Worm (Caenorhabditis elegans) whole organism, young adult: Measurements from ENCODE around the gene ZK488.6.
A peak's percentile ranks its signal among the peaks of the same experiment; 100 is the strongest.

Experiments used
- B0336.3 ChIP-seq: fragments of 200-800 bp; sonication (Bioruptor generic); IDR thresholded peaks from 2 replicates; pipeline ENCODE4 v1.3.6; 2022; ENCODE audit warnings: missing genetic modification characterization, missing compliant biosample characterization
- C17E4.6 ChIP-seq: fragments of 200-800 bp; sonication (Bioruptor generic); IDR thresholded peaks from 2 replicates; pipeline ENCODE4 v1.3.6; 2022; ENCODE audit warnings: missing genetic modification reagents, missing genetic modification characterization, missing compliant biosample characterization
- F23B12.7 ChIP-seq: sonication (generic microtip); optimal IDR thresholded peaks from 2 replicates; lab custom pipeline; 2017; ENCODE audit warnings: missing genetic modification characterization, mild to moderate bottlenecking, missing compliant biosample characterization, antibody characterized with exemption, moderate library complexity; ENCODE audit not compliant: insufficient read depth
- F55B11.4 ChIP-seq: sonication (generic microtip); optimal IDR thresholded peaks from 2 replicates; lab custom pipeline; 2016; ENCODE audit warnings: missing compliant biosample characterization, missing genetic modification characterization, borderline replicate concordance; ENCODE audit not compliant: insufficient read depth
- F57A8.1 ChIP-seq: fragments of 200-800 bp; sonication (Bioruptor generic); optimal IDR thresholded peaks from 2 replicates; lab custom pipeline; 2018; ENCODE audit warnings: mild to moderate bottlenecking, missing genetic modification characterization, moderate library complexity, missing compliant biosample characterization
- F57C9.4 ChIP-seq: sonication (generic microtip); optimal IDR thresholded peaks from 2 replicates; lab custom pipeline; 2017; ENCODE audit warnings: mild to moderate bottlenecking, missing genetic modification characterization, missing compliant biosample characterization
- Y79H2A.3 ChIP-seq: fragments of 200-800 bp; sonication (Bioruptor generic); conservative IDR thresholded peaks from 2 replicates; pipeline ENCODE4 v1.3.6; 2022; ENCODE audit warnings: missing genetic modification reagents, missing genetic modification characterization, missing compliant biosample characterization
- aptf-3 ChIP-seq: fragments of 200-800 bp; sonication (Bioruptor generic); IDR thresholded peaks from 2 replicates; pipeline ENCODE4 v1.3.6; 2022; ENCODE audit warnings: missing genetic modification characterization, missing compliant biosample characterization
- attf-5 ChIP-seq: fragments of 200-800 bp; sonication (Bioruptor generic); optimal IDR thresholded peaks from 2 replicates; lab custom pipeline; 2018; ENCODE audit warnings: mild to moderate bottlenecking, missing genetic modification characterization, missing compliant biosample characterization
- bed-2 ChIP-seq: fragments of 200-800 bp; sonication (Bioruptor generic); IDR thresholded peaks from 2 replicates; pipeline ENCODE4 v1.3.6; 2022; ENCODE audit warnings: missing genetic modification reagents, missing genetic modification characterization, missing compliant biosample characterization
- cebp-1 ChIP-seq, 2 experiments: fragments of 200-800 bp in 1 of 2; sonication (Bioruptor generic) in 1 of 2; sonication (generic microtip) in 1 of 2; IDR thresholded peaks in 1 of 2; optimal IDR thresholded peaks in 1 of 2; 2 replicates each; pipeline versions ENCODE4 v1.3.6 to Lab custom; 2017 to 2022; ENCODE audit warnings: missing compliant biosample characterization in 2 of 2, missing genetic modification characterization in 2 of 2, mild to moderate bottlenecking in 1 of 2, missing genetic modification reagents in 1 of 2, moderate library complexity in 1 of 2
- ceh-27 ChIP-seq: fragments of 200-800 bp; sonication (Bioruptor generic); optimal IDR thresholded peaks from 2 replicates; lab custom pipeline; 2018; ENCODE audit warnings: mild to moderate bottlenecking, missing genetic modification characterization, moderate library complexity, missing compliant biosample characterization
- dox-1 ChIP-seq: fragments of 200-800 bp; sonication (Bioruptor generic); IDR thresholded peaks from 2 replicates; pipeline ENCODE4 v1.3.6; 2022; ENCODE audit warnings: missing genetic modification reagents, missing genetic modification characterization, missing compliant biosample characterization
- egrh-3 ChIP-seq: fragments of 200-800 bp; sonication (Bioruptor generic); IDR thresholded peaks from 2 replicates; pipeline ENCODE4 v1.3.6; 2022; ENCODE audit warnings: missing genetic modification reagents, missing genetic modification characterization, missing compliant biosample characterization
- ekl-4 ChIP-seq: fragments of 200-800 bp; sonication (Bioruptor generic); IDR thresholded peaks from 2 replicates; pipeline ENCODE4 v1.3.6; 2022; ENCODE audit warnings: missing genetic modification reagents, missing genetic modification characterization, missing compliant biosample characterization
- fkh-3 ChIP-seq: sonication (generic microtip); optimal IDR thresholded peaks from 2 replicates; lab custom pipeline; 2016; ENCODE audit warnings: mild to moderate bottlenecking, missing genetic modification characterization, missing compliant biosample characterization
- lin-26 ChIP-seq: fragments of 200-800 bp; sonication (Bioruptor generic); IDR thresholded peaks from 2 replicates; pipeline ENCODE4 v1.3.6; 2022; ENCODE audit warnings: missing genetic modification reagents, missing genetic modification characterization, missing compliant biosample characterization
- lin-40 ChIP-seq: sonication (generic microtip); optimal IDR thresholded peaks from 2 replicates; lab custom pipeline; 2016; ENCODE audit warnings: missing genetic modification characterization, mild to moderate bottlenecking, missing compliant biosample characterization, missing genotype, missing genetic modification reagents
- madf-10 ChIP-seq: sonication (generic microtip); optimal IDR thresholded peaks from 2 replicates; lab custom pipeline; 2016; ENCODE audit warnings: mild to moderate bottlenecking, missing genetic modification characterization, missing compliant biosample characterization
- nhr-80 ChIP-seq: sonication (generic microtip); optimal IDR thresholded peaks from 2 replicates; lab custom pipeline; 2016; ENCODE audit warnings: missing genetic modification characterization, missing compliant biosample characterization
- nhr-90 ChIP-seq: sonication (generic microtip); optimal IDR thresholded peaks from 2 replicates; lab custom pipeline; 2016; ENCODE audit warnings: missing genotype, mild to moderate bottlenecking, missing genetic modification characterization, missing compliant biosample characterization
- sea-2 ChIP-seq: fragments of 200-800 bp; sonication (Bioruptor generic); IDR thresholded peaks from 2 replicates; pipeline ENCODE4 v1.3.6; 2022; ENCODE audit warnings: missing genetic modification characterization, missing compliant biosample characterization
- snpc-1.1 ChIP-seq: sonication (generic microtip); optimal IDR thresholded peaks from 2 replicates; lab custom pipeline; 2017; ENCODE audit warnings: missing genetic modification characterization, mild to moderate bottlenecking, missing compliant biosample characterization, antibody characterized with exemption, moderate library complexity, missing genotype, missing genetic modification reagents; ENCODE audit not compliant: insufficient read depth
- snpc-1.3 ChIP-seq: sonication (generic microtip); optimal IDR thresholded peaks from 2 replicates; lab custom pipeline; 2017; ENCODE audit warnings: missing genetic modification characterization, mild to moderate bottlenecking, missing compliant biosample characterization, antibody characterized with exemption, moderate library complexity, missing genotype, missing genetic modification reagents; ENCODE audit not compliant: insufficient read depth
- snpc-4 ChIP-seq, 5 experiments: fragments of 150-350 bp in 1 of 5; sonication (generic microtip) in 4 of 5; optimal IDR thresholded peaks; 2 replicates each; lab custom pipeline; 2014 to 2018; ENCODE audit warnings: missing genetic modification characterization in 5 of 5, missing biosample characterization in 3 of 5, antibody characterized with exemption in 2 of 5, mild to moderate bottlenecking in 2 of 5, missing compliant biosample characterization in 2 of 5, missing genotype in 2 of 5, moderate library complexity in 2 of 5, missing genetic modification reagents in 1 of 5
- unc-130 ChIP-seq: sonication (generic microtip); optimal IDR thresholded peaks from 2 replicates; lab custom pipeline; 2016; ENCODE audit warnings: missing genetic modification reagents, missing genetic modification characterization, missing compliant biosample characterization
- zim-3 ChIP-seq: sonication (generic microtip); optimal IDR thresholded peaks from 2 replicates; lab custom pipeline; 2017; ENCODE audit warnings: mild to moderate bottlenecking, missing genetic modification characterization, moderate library complexity, missing compliant biosample characterization
- ztf-22 ChIP-seq: fragments of 200-800 bp; sonication (Bioruptor generic); optimal IDR thresholded peaks from 2 replicates; lab custom pipeline; 2018; ENCODE audit warnings: mild to moderate bottlenecking, missing genetic modification characterization, moderate library complexity, missing compliant biosample characterization
- ztf-25 ChIP-seq: fragments of 200-800 bp; sonication (Bioruptor generic); IDR thresholded peaks from 2 replicates; pipeline ENCODE4 v1.3.6; 2022; ENCODE audit warnings: missing genetic modification reagents, missing genetic modification characterization, missing compliant biosample characterization

The ZK488.6 gene

DNA sequence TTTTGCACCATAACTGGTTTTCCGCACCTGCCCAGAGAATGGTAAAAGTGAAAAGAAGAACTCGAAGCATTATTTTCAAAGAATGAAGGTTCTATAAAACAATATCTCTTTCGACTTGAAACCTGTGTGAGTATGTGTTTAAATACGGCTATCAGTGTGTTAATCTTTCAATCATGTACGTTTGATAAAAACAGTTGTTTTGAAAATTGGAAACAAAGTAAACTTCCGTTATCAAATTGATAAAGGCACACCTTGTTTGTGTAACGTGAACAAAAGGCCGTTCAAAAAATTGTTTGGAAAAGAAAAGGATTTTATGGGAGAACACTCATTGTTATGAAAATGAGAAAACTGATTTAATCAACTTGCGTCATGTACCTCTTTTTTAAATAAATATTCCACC, 36.0 kb downstream of the ZK488.6 start, which contains the start of gene F48G7.7:
Gene F48G7.7, minus strand, starts transcription at position 101 of the 400 bp plus-strand sequence.
- TF ChIP-seq ztf-25 (no peak), bed-2 (GFP tag; lab: Robert Waterston, UW) (no peak)

ce11 chrV:627585-627984, 37.3 kb downstream of the ZK488.6 start, which contains the start of gene F48G7.8:
Gene F48G7.8, minus strand, starts transcription at chrV:627685.
- TF ChIP-seq egrh-3 (GFP tag; lab: Robert Waterston, UW) = no peak
- TF ChIP-seq F57A8.1 (GFP tag; lab: Kevin White, UChicago) = no peak
- TF ChIP-seq lin-26 (GFP tag; lab: Robert Waterston, UW) = no peak
- no peak for TF ChIP-seq madf-10 (tag; lab: Kevin White, UChicago)
- TF ChIP-seq, all 124 proteins: peak for 0

DNA sequence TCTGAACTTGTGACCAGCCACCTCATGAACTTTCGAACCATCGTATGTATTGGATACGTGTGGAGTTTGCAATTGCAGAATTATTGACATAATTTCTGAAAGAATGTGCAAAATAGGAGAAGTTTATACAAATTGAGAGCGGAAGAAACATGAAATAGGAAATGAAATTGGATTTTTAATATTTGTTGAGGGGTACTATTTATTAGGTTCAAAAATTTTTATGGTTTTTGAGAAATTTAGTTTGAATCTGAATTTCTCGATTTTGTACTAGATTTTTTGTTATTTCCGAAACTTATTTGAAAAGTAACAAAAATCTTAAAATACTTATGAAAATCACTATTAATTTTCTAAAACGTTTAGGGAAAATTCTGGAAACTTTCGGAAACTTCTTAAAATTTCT, 38.2 kb downstream of the ZK488.6 start, which contains the start of gene F48G7.9:
Gene F48G7.9, minus strand, starts transcription at position 101 of the 400 bp plus-strand sequence.
- TF ChIP-seq snpc-4 (GFP tag; optimal IDR thresholded peaks at IDR 0.05; lab: Kevin White, UChicago) (no peak), snpc-4 (tag; optimal IDR thresholded peaks at IDR 0.05; lab: Kevin White, UChicago) (no peak), ztf-25 (no peak), aptf-3 (no peak), lin-26 (GFP tag; lab: Robert Waterston, UW) (no peak), zim-3 (tag; lab: Kevin White, UChicago) (no peak), dox-1 (GFP tag; lab: Robert Waterston, UW) (no peak), attf-5 (GFP tag; lab: Kevin White, UChicago) (no peak), nhr-90 (tag; lab: Kevin White, UChicago) (no peak), F57C9.4 (tag; lab: Kevin White, UChicago) (no peak), F57A8.1 (GFP tag; lab: Kevin White, UChicago) (no peak), F23B12.7 (tag; lab: Kevin White, UChicago) (no peak), snpc-1.3 (tag; lab: Kevin White, UChicago) (no peak), sea-2 (GFP tag; lab: Robert Waterston, UW) (no peak), B0336.3 (GFP tag; lab: Robert Waterston, UW) (no peak)

- TF ChIP-seq ekl-4 = no peak
These were observed 41.5 kb downstream of the ZK488.6 start for ce11 chrV:631832-632231.

DNA sequence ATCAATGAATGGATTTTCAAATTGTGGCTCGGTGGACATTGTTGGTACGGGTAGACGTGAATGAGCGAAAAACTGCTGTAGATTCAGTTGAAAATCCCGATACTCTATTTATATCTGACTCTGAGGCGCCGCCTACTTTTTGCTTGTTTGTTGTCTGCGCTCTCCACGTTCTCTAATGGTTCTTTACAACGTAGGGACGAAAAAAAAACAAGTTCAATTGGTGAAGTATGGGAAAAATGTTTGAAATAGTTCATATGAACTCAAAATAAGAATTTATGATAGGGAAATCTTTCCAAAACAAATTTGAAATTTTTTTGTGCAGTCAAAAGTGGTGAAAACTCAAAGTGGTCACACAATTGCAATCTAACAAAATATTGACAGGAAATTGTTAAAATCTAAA, 44.6 kb downstream of the ZK488.6 start, which contains the start of gene F48G7.10:
Gene F48G7.10, minus strand, starts transcription at position 101 of the 400 bp plus-strand sequence.
- TF ChIP-seq F55B11.4 (no peak), lin-40 (no peak), unc-130 (no peak)

- TF ChIP-seq fkh-3 (tag; lab: Kevin White, UChicago) (no peak), ztf-22 (no peak), B0336.3 (GFP tag; lab: Robert Waterston, UW) (no peak), C17E4.6 (GFP tag; lab: Robert Waterston, UW) (no peak), snpc-4 (GFP tag; optimal IDR thresholded peaks at IDR 0.05; lab: Kevin White, UChicago) (no peak), snpc-4 (tag; optimal IDR thresholded peaks at IDR 0.05; lab: Kevin White, UChicago) (peak; percentile 66 to 91 (median 82)), Y79H2A.3 (GFP tag; lab: Robert Waterston, UW) (no peak), attf-5 (GFP tag; lab: Kevin White, UChicago) (peak; percentile 71), snpc-1.1 (tag; lab: Kevin White, UChicago) (peak; percentile 18), nhr-80 (tag; lab: Kevin White, UChicago) (peak; percentile 88), ceh-27 (GFP tag; lab: Kevin White, UChicago) (peak; percentile 13), dox-1 (GFP tag; lab: Robert Waterston, UW) (peak; percentile 63), cebp-1 (GFP tag; IDR thresholded peaks at IDR 0.05; lab: Robert Waterston, UW) (peak; percentile 36; the same call in 1 of the 2 replicates), cebp-1 (tag; optimal IDR thresholded peaks at IDR 0.05; lab: Kevin White, UChicago) (peak; percentile 45)
These were observed 45.3 kb downstream of the ZK488.6 start for ce11 chrV:635630-636029.
